Worm (Caenorhabditis elegans) whole organism, late embryonic: ENCODE data around the gene C05G5.1.

Experiments used
- C08G9.2 ChIP-seq: sonication (generic microtip); optimal IDR thresholded peaks from 2 replicates; lab custom pipeline; 2016; ENCODE audit warnings: mild to moderate bottlenecking, missing genetic modification characterization, moderate library complexity, missing compliant biosample characterization
- C38D4.7 ChIP-seq: fragments of 200-800 bp; sonication (Bioruptor generic); optimal IDR thresholded peaks from 2 replicates; lab custom pipeline; 2018; ENCODE audit warnings: mild to moderate bottlenecking, missing genetic modification characterization, moderate library complexity, missing compliant biosample characterization
- F13H6.1 ChIP-seq: sonication (generic microtip); optimal IDR thresholded peaks from 2 replicates; lab custom pipeline; 2016; ENCODE audit warnings: missing genetic modification characterization, missing compliant biosample characterization
- K02D7.2 ChIP-seq: sonication (generic microtip); optimal IDR thresholded peaks from 2 replicates; lab custom pipeline; 2017; ENCODE audit warnings: mild to moderate bottlenecking, missing genetic modification characterization, missing compliant biosample characterization
- K09A11.1 ChIP-seq: sonication (generic microtip); optimal IDR thresholded peaks from 2 replicates; lab custom pipeline; 2017; ENCODE audit warnings: antibody characterized with exemption, mild to moderate bottlenecking, missing genetic modification characterization, missing compliant biosample characterization; ENCODE audit not compliant: insufficient read depth
- ahr-1 ChIP-seq: sonication (generic microtip); optimal IDR thresholded peaks from 2 replicates; lab custom pipeline; 2016; ENCODE audit warnings: missing genetic modification characterization, missing compliant biosample characterization
- ama-1 ChIP-seq: fragments of 150-350 bp; optimal IDR thresholded peaks from 2 replicates; lab custom pipeline; 2014
- ceh-18 ChIP-seq: sonication (generic microtip); optimal IDR thresholded peaks from 2 replicates; lab custom pipeline; 2016; ENCODE audit warnings: missing genetic modification characterization, missing compliant biosample characterization
- ceh-2 ChIP-seq: sonication (generic microtip); optimal IDR thresholded peaks from 2 replicates; lab custom pipeline; 2016; ENCODE audit warnings: missing genotype, missing genetic modification characterization, missing compliant biosample characterization
- ceh-22 ChIP-seq: sonication (generic microtip); optimal IDR thresholded peaks from 2 replicates; lab custom pipeline; 2017; ENCODE audit warnings: missing biosample characterization, missing genetic modification characterization
- ceh-31 ChIP-seq: sonication (generic microtip); optimal IDR thresholded peaks from 2 replicates; lab custom pipeline; 2016; ENCODE audit warnings: missing genetic modification characterization, missing compliant biosample characterization
- ceh-34 ChIP-seq: sonication (generic microtip); optimal IDR thresholded peaks from 2 replicates; lab custom pipeline; 2016; ENCODE audit warnings: mild to moderate bottlenecking, missing genetic modification characterization, missing compliant biosample characterization
- dve-1 ChIP-seq: sonication (generic microtip); optimal IDR thresholded peaks from 2 replicates; lab custom pipeline; 2017; ENCODE audit warnings: antibody characterized with exemption, mild to moderate bottlenecking, missing genetic modification characterization, missing compliant biosample characterization
- elt-4 ChIP-seq: sonication (generic microtip); optimal IDR thresholded peaks from 2 replicates; lab custom pipeline; 2016; ENCODE audit warnings: missing genetic modification characterization, missing compliant biosample characterization
- fax-1 ChIP-seq: sonication (generic microtip); optimal IDR thresholded peaks from 2 replicates; lab custom pipeline; 2016; ENCODE audit warnings: missing genotype, missing genetic modification characterization, missing compliant biosample characterization
- gmeb-2 ChIP-seq: sonication (generic microtip); optimal IDR thresholded peaks from 2 replicates; lab custom pipeline; 2016; ENCODE audit warnings: missing genetic modification characterization, inconsistent platforms, missing compliant biosample characterization
- hlh-13 ChIP-seq: fragments of 200-800 bp; sonication (Bioruptor generic); optimal IDR thresholded peaks from 2 replicates; lab custom pipeline; 2018; ENCODE audit warnings: mild to moderate bottlenecking, missing genetic modification characterization, missing compliant biosample characterization
- hlh-15 ChIP-seq: sonication (generic microtip); optimal IDR thresholded peaks from 2 replicates; lab custom pipeline; 2016; ENCODE audit warnings: missing genetic modification characterization, missing compliant biosample characterization
- hlh-30 ChIP-seq: sonication (generic microtip); optimal IDR thresholded peaks from 2 replicates; lab custom pipeline; 2017; ENCODE audit warnings: antibody characterized with exemption, missing genetic modification characterization, missing compliant biosample characterization; ENCODE audit not compliant: insufficient read depth
- hlh-8 ChIP-seq: sonication (generic microtip); optimal IDR thresholded peaks from 2 replicates; lab custom pipeline; 2016; ENCODE audit warnings: missing genotype, missing genetic modification characterization, missing compliant biosample characterization
- nfya-1 ChIP-seq: sonication (generic microtip); optimal IDR thresholded peaks from 2 replicates; lab custom pipeline; 2017; ENCODE audit warnings: missing genetic modification characterization, mild to moderate bottlenecking, missing compliant biosample characterization, antibody characterized with exemption, moderate library complexity
- nhr-232 ChIP-seq: sonication (generic microtip); optimal IDR thresholded peaks from 2 replicates; lab custom pipeline; 2016; ENCODE audit warnings: missing genetic modification characterization, missing compliant biosample characterization
- pat-9 ChIP-seq: fragments of 200-800 bp; sonication (Bioruptor generic); optimal IDR thresholded peaks from 2 replicates; lab custom pipeline; 2018; ENCODE audit warnings: mild to moderate bottlenecking, missing genetic modification characterization, moderate library complexity, missing compliant biosample characterization
- pax-1 ChIP-seq: fragments of 150-350 bp; optimal IDR thresholded peaks from 2 replicates; lab custom pipeline; 2014; ENCODE audit warnings: missing biosample characterization, missing genetic modification characterization
- pha-2 ChIP-seq: sonication (generic microtip); optimal IDR thresholded peaks from 2 replicates; lab custom pipeline; 2017; ENCODE audit warnings: mild to moderate bottlenecking, missing genetic modification characterization, missing compliant biosample characterization
- pqm-1 ChIP-seq: sonication (generic microtip); optimal IDR thresholded peaks from 2 replicates; lab custom pipeline; 2016; ENCODE audit warnings: missing genetic modification characterization, missing compliant biosample characterization
- ref-2 ChIP-seq: sonication (generic microtip); optimal IDR thresholded peaks from 2 replicates; lab custom pipeline; 2016; ENCODE audit warnings: missing genetic modification characterization, missing compliant biosample characterization
- rnt-1 ChIP-seq: sonication (generic microtip); optimal IDR thresholded peaks from 2 replicates; lab custom pipeline; 2016; ENCODE audit warnings: missing genetic modification characterization, missing compliant biosample characterization
- sdc-2 ChIP-seq: sonication (generic microtip); optimal IDR thresholded peaks from 2 replicates; lab custom pipeline; 2016; ENCODE audit warnings: missing genotype, missing genetic modification characterization, missing compliant biosample characterization
- sox-2 ChIP-seq: fragments of 200-800 bp; sonication (Bioruptor generic); IDR thresholded peaks from 2 replicates; pipeline ENCODE4 v1.3.6; 2022; ENCODE audit warnings: missing genetic modification reagents, missing genetic modification characterization, missing compliant biosample characterization
- sox-4 ChIP-seq: sonication (generic microtip); optimal IDR thresholded peaks from 2 replicates; lab custom pipeline; 2017; ENCODE audit warnings: mild to moderate bottlenecking, missing genetic modification characterization, inconsistent platforms, missing compliant biosample characterization
- syd-9 ChIP-seq: sonication (generic microtip); optimal IDR thresholded peaks from 2 replicates; lab custom pipeline; 2016; ENCODE audit warnings: mild to moderate bottlenecking, missing genetic modification characterization, moderate library complexity, missing compliant biosample characterization
- tbx-2 ChIP-seq: sonication (generic microtip); optimal IDR thresholded peaks from 2 replicates; lab custom pipeline; 2016; ENCODE audit warnings: missing genetic modification characterization, missing compliant biosample characterization
- tbx-7 ChIP-seq: sonication (generic microtip); optimal IDR thresholded peaks from 2 replicates; lab custom pipeline; 2016; ENCODE audit warnings: missing genotype, missing genetic modification characterization, missing compliant biosample characterization
- unc-55 ChIP-seq: sonication (generic microtip); optimal IDR thresholded peaks from 2 replicates; lab custom pipeline; 2017; ENCODE audit warnings: missing biosample characterization, missing genetic modification reagents, missing genetic modification characterization
- unc-86 ChIP-seq: sonication (generic microtip); optimal IDR thresholded peaks from 2 replicates; lab custom pipeline; 2016; ENCODE audit warnings: missing genetic modification characterization, missing compliant biosample characterization
- zip-5 ChIP-seq: sonication (generic microtip); optimal IDR thresholded peaks from 2 replicates; lab custom pipeline; 2016; ENCODE audit warnings: missing genetic modification characterization, missing compliant biosample characterization
- ztf-16 ChIP-seq: sonication (generic microtip); optimal IDR thresholded peaks from 2 replicates; lab custom pipeline; 2017; ENCODE audit warnings: missing genetic modification characterization, missing compliant biosample characterization

Gene C05G5.1

DNA sequence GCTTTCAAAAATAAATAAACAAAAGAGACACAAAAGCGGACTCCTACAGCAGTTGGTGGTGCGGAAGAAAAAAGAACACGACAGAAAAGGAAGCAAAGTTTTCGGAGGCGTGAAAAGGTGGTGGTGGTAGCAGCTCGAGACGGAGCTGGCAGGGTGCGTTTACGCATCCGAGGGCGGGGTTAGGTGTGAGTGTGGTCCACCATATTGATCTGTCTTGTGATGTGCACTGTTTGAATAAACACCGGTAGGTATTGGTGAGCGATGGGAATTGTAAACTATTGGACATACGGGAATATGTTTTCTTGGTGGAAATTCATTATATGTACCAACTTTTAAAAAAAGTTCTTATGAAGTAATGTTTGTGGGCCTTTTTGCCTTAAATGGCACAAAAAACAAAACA, 21.1 kb upstream of the C05G5.1 start, which contains the start of gene C05G5.5:
TSS of gene C05G5.5 (minus strand) at position 101 of the 400 bp plus-strand sequence.
- TF ChIP-seq syd-9 (tag; lab: Kevin White, UChicago) = no peak
- no peak for TF ChIP-seq tbx-2 (tag; lab: Kevin White, UChicago)
- TF ChIP-seq ceh-31 = no peak
- no peak for TF ChIP-seq C38D4.7 (GFP tag; lab: Kevin White, UChicago)
- TF ChIP-seq gmeb-2 (tag; lab: Kevin White, UChicago) = no peak

ce11 chrX:14760166-14760565, 20.2 kb upstream of the C05G5.1 start:
- TF ChIP-seq nhr-232 (tag; lab: Kevin White, UChicago) = no peak
- TF ChIP-seq tbx-7 (tag; lab: Kevin White, UChicago) = no peak
- TF ChIP-seq hlh-13 = no peak
- TF ChIP-seq unc-55 (GFP tag; lab: Kevin White, UChicago) = no peak
- TF ChIP-seq, all 69 proteins: peak for 0

DNA sequence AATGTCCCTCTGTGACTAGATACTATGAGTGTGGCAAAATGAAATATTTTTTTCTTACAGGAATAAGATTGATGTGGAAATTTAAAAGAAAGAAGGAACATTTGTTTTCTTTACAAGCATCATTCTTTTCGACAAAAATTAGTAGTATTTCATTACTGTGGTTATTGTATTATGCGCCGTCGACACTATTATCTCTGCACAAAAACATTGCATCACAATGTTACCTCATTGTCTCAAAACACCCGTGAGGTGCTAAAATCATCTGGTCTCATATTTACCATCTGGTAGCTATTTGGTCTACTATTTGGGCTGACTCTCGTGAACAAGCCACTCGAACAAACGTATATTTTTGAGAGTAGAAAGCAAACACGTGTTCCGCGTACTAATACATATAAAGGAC, 19.6 kb upstream of the C05G5.1 start:
- TF ChIP-seq pat-9 (no peak), ahr-1 (tag; lab: Kevin White, UChicago) (no peak)

ce11 chrX:14757641-14758220, 17.8 kb upstream of the C05G5.1 start:
- TF ChIP-seq sox-2 = peak; percentile 47; the same call in 1 of the 2 replicates
- TF ChIP-seq sdc-2 (tag; lab: Kevin White, UChicago) = no peak

ce11 chrX:14756606-14757005, 16.7 kb upstream of the C05G5.1 start:
- TF ChIP-seq C08G9.2 (tag; lab: Kevin White, UChicago) (peak; percentile 3), F13H6.1 (tag; lab: Kevin White, UChicago) (no peak)

DNA sequence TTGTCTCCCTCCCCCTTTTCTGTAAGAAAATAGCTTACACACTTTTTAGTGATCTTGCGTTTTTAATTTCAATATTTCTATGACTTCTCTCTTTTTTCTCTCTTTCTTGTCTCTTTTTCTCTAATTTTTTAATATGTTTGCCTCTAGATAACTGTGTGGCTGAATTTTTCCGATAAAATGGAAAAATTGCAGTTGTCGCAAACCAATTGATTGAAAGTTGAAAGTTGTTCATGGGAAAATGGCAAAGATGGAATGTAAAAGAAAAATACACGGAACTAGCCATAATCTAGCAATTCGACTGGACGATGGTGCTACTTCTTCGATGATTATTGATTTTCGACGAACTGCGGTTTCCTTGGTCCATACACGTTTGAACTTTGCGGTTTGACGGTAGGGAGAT, 15.9 kb upstream of the C05G5.1 start:
- TF ChIP-seq ceh-2 (tag; lab: Kevin White, UChicago) = no peak
- no peak for TF ChIP-seq ama-1 (lab: Kevin White, UChicago)
- no peak for TF ChIP-seq hlh-8 (tag; lab: Kevin White, UChicago)
- no peak for TF ChIP-seq rnt-1 (tag; lab: Kevin White, UChicago)
- no peak for TF ChIP-seq unc-86

ce11 chrX:14753514-14754076, 13.7 kb upstream of the C05G5.1 start, which contains the start of gene sucl-1:
Gene sucl-1, plus strand, starts transcription at chrX:14754026.
- TF ChIP-seq ceh-31 (peak; percentile 92), hlh-30 (peak; percentile 45), hlh-13 (no peak), K02D7.2 (no peak), ceh-18 (tag; lab: Kevin White, UChicago) (peak; percentile 88), sox-4 (tag; lab: Kevin White, UChicago) (no peak), pax-1 (tag; lab: Kevin White, UChicago) (peak; percentile 6), zip-5 (tag; lab: Kevin White, UChicago) (no peak), C38D4.7 (GFP tag; lab: Kevin White, UChicago) (no peak), pqm-1 (no peak), syd-9 (tag; lab: Kevin White, UChicago) (peak; percentile 76), ztf-16 (tag; lab: Kevin White, UChicago) (no peak), rnt-1 (tag; lab: Kevin White, UChicago) (peak; percentile 73), elt-4 (tag; lab: Kevin White, UChicago) (no peak), pha-2 (tag; lab: Kevin White, UChicago) (peak; percentile 11), pat-9 (peak; percentile 58), K09A11.1 (peak; percentile 5), fax-1 (tag; lab: Kevin White, UChicago) (no peak), C08G9.2 (tag; lab: Kevin White, UChicago) (no peak), F13H6.1 (tag; lab: Kevin White, UChicago) (peak; percentile 49), ref-2 (tag; lab: Kevin White, UChicago) (peak; percentile 45), ama-1 (lab: Kevin White, UChicago) (no peak), sdc-2 (tag; lab: Kevin White, UChicago) (peak; percentile 77), dve-1 (peak; percentile 10), hlh-15 (tag; lab: Kevin White, UChicago) (no peak), tbx-2 (tag; lab: Kevin White, UChicago) (peak; percentile 74), nfya-1 (tag; lab: Kevin White, UChicago) (peak; percentile 99), ceh-22 (tag; lab: Kevin White, UChicago) (peak; percentile 32), ceh-34 (tag; lab: Kevin White, UChicago) (peak; percentile 82)
